Worm (Caenorhabditis elegans): ENCODE measurements around the gene F07H5.13.

ce11 chrII:8825769-8826168 is 35.4 kb downstream of the F07H5.13 start, which contains the start of gene nas-25:
- TF ChIP-seq C17E4.6 (GFP tag; IDR thresholded peaks at IDR 0.05) (no peak), rec-8 (tag; optimal IDR thresholded peaks at IDR 0.05) (no peak)
